Fruit fly (Drosophila melanogaster): ENCODE measurements around the gene mus312.

mus312 gene

DNA sequence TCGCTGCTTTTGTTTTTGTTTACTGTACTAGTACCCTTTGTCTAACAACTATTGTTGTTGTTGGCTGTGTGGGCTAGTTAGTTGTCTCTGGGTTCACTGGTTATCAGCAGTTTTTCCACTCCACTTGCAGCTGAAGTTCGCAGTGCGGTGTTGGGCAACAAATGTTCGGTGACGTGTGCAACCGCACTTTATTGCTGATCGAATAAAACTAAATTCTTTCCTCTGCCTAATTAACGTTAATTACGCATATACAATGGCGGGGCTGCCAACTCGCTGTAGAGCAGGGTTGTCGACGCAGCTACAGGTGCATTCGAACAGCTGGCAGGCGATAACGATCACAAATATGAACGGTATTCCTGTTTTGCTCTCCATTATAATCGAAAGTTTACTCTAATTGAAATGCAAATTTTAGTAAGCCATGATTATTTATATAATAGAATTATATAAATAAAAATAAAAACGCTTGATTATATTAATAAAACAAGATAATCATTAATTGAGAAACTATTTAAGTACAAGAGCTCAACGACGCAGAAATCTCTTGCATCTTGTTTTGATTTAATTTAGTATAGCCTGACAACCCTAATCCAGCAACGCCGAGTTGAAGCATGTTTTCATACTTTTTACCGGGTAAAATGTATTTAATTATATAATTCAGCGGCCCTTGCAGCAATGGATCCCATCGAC lies at the start of gene mus312, which contains the start of the genes mrva and CG42307 (continued):
- TF ChIP-seq CG11398 (GFP tag; optimal IDR thresholded peaks at IDR 0.05) (no peak), Stat92E (GFP tag; optimal IDR thresholded peaks at IDR 0.05) (peak in 1 of 3 experiments; percentile 36), lbe (GFP tag; optimal IDR thresholded peaks at IDR 0.05) (peak; percentile 68), CG10654 (GFP tag; optimal IDR thresholded peaks at IDR 0.05) (peak; percentile 82), zfh2 (GFP tag; optimal IDR thresholded peaks at IDR 0.05) (no peak), Deaf1 (tag; optimal IDR thresholded peaks at IDR 0.05) (no peak), al (GFP tag; IDR thresholded peaks at IDR 0.05) (peak; percentile 79), CG13123 (GFP tag; optimal IDR thresholded peaks at IDR 0.05) (peak; percentile 74), CG33557 (GFP tag; optimal IDR thresholded peaks at IDR 0.05) (peak; percentile 93), Rfx (GFP tag; IDR thresholded peaks at IDR 0.05) (peak; percentile 88), CG15696 (tag; optimal IDR thresholded peaks at IDR 0.05) (peak; percentile 89), sisA (GFP tag; IDR thresholded peaks at IDR 0.05) (peak; percentile 74), CG32767 (GFP tag; IDR thresholded peaks at IDR 0.05) (peak; percentile 87), lov (optimal IDR thresholded peaks at IDR 0.05) (no peak), lov (GFP tag; IDR thresholded peaks at IDR 0.05) (0 out of 3 replicates have a peak, but pooled peaks have one; percentile 65), CG12744 (GFP tag; optimal IDR thresholded peaks at IDR 0.05) (peak; percentile 8), pnt (GFP tag; optimal IDR thresholded peaks at IDR 0.05) (peak; percentile 18), CG10209 (GFP tag; optimal IDR thresholded peaks at IDR 0.05) (peak; percentile 89), CHES-1-like (GFP tag; optimal IDR thresholded peaks at IDR 0.05) (peak; percentile 29), cad (GFP tag; optimal IDR thresholded peaks at IDR 0.05) (no peak), Dll (GFP tag; IDR thresholded peaks at IDR 0.05; ENCODE audit: partially characterized antibody) (peak; percentile 60; the same call in 3 of the 4 replicates), D (optimal IDR thresholded peaks at IDR 0.05) (no peak), D (GFP tag; optimal IDR thresholded peaks at IDR 0.05) (peak; percentile 83), Fer2 (tag; optimal IDR thresholded peaks at IDR 0.05) (peak; percentile 76), CG17802 (tag; optimal IDR thresholded peaks at IDR 0.05) (peak; percentile 53), CG9215 (GFP tag; IDR thresholded peaks at IDR 0.05) (peak; percentile 74), CG8765 (GFP tag; IDR thresholded peaks at IDR 0.05) (0 out of 2 replicates have a peak, but pooled peaks have one; percentile 54), gem (tag; optimal IDR thresholded peaks at IDR 0.05) (peak; percentile 96), Poxn (GFP tag; IDR thresholded peaks at IDR 0.05) (peak; percentile 27; the same call in 1 of the 2 replicates), CG15514 (GFP tag; optimal IDR thresholded peaks at IDR 0.05) (peak; percentile 80), CG2129 (GFP tag; IDR thresholded peaks at IDR 0.05; ENCODE audit: partially characterized antibody) (no peak), cg (GFP tag; optimal IDR thresholded peaks at IDR 0.05) (no peak), CG13894 (tag; optimal IDR thresholded peaks at IDR 0.05) (peak; percentile 94), Spps (tag; optimal IDR thresholded peaks at IDR 0.05) (peak; percentile 72), gce (GFP tag; IDR thresholded peaks at IDR 0.05) (0 out of 3 replicates have a peak, but pooled peaks have one; percentile 14), Antp (GFP tag; optimal IDR thresholded peaks at IDR 0.05) (peak; percentile 39), jumu (GFP tag; optimal IDR thresholded peaks at IDR 0.05) (peak; percentile 1), slbo (GFP tag; IDR thresholded peaks at IDR 0.05) (peak; percentile 91), CG6854 (GFP tag; optimal IDR thresholded peaks at IDR 0.05) (peak; percentile 44), dpn (GFP tag; optimal IDR thresholded peaks at IDR 0.05) (peak; percentile 24 to 87)

DNA sequence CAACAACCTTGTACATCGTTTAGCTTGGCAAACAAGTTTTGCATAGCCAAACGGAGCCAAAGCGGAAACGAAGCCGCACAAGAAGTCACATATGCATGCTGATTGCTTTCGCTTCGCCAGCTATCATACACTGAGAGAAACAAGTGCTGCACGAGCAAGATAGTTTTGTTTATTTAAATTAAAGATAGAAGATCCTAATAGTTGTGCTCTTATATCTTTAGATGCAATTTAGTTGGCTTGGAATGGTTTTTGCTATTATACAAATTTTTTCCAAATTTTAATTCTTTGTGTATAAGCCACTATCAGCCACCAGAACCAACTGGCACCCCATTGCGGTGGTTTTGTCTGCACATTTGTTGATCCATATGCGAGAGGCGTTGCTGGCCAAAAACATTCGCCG lies 45.4 kb upstream of the mus312 start:
- TF ChIP-seq Hr39 (optimal IDR thresholded peaks at IDR 0.05) (no peak), hkb (optimal IDR thresholded peaks at IDR 0.05) (no peak), hkb (GFP tag; IDR thresholded peaks at IDR 0.05) (no peak), seq (GFP tag; IDR thresholded peaks at IDR 0.05) (no peak), cas (GFP tag; IDR thresholded peaks at IDR 0.05) (no peak), Atf3 (GFP tag; optimal IDR thresholded peaks at IDR 0.05) (no peak), pnt (GFP tag; optimal IDR thresholded peaks at IDR 0.05) (no peak), CG14667 (GFP tag; IDR thresholded peaks at IDR 0.05) (no peak), sens (GFP tag) (peak; percentile 74), sob (GFP tag; IDR thresholded peaks at IDR 0.05) (no peak), lmd (GFP tag; IDR thresholded peaks at IDR 0.05) (peak; percentile 26; the same call in 1 of the 2 replicates), CG11504 (tag; optimal IDR thresholded peaks at IDR 0.05) (peak; percentile 7), wdn (GFP tag; IDR thresholded peaks at IDR 0.05) (no peak), org-1 (GFP tag; optimal IDR thresholded peaks at IDR 0.05) (no peak), CG9932 (GFP tag; IDR thresholded peaks at IDR 0.05) (no peak)

All from whole organism, embryonic.